Worm (Caenorhabditis elegans) whole organism, early embryonic: ENCODE data around the gene F22E5.12.
"Not testable (repeated sequence)": the region's sequence is repeated elsewhere in the genome, so short reads cannot be mapped to it uniquely, and the experiment has no call there.

Source experiments
- B0310.2 ChIP-seq: sonication (generic microtip); optimal IDR thresholded peaks from 2 replicates; lab custom pipeline; 2016; ENCODE audit warnings: mild to moderate bottlenecking, missing genetic modification characterization, missing compliant biosample characterization
- F13C5.2 ChIP-seq: sonication (generic microtip); optimal IDR thresholded peaks from 2 replicates; lab custom pipeline; 2017; ENCODE audit warnings: mild to moderate bottlenecking, missing genetic modification characterization, inconsistent platforms, missing compliant biosample characterization
- aly-1 ChIP-seq: sonication (generic microtip); optimal IDR thresholded peaks from 2 replicates; lab custom pipeline; 2016; ENCODE audit warnings: missing genetic modification characterization, missing compliant biosample characterization
- ama-1 ChIP-seq: fragments of 150-350 bp; optimal IDR thresholded peaks from 2 replicates; lab custom pipeline; 2014
- ceh-13 ChIP-seq: fragments of 200-800 bp; sonication (Bioruptor generic); optimal IDR thresholded peaks from 2 replicates; lab custom pipeline; 2018; ENCODE audit warnings: mild to moderate bottlenecking, missing genetic modification characterization, missing compliant biosample characterization
- ceh-36 ChIP-seq: sonication (generic microtip); optimal IDR thresholded peaks from 2 replicates; lab custom pipeline; 2016; ENCODE audit warnings: missing genetic modification characterization, inconsistent platforms, missing compliant biosample characterization
- ets-7 ChIP-seq: sonication (generic microtip); optimal IDR thresholded peaks from 2 replicates; lab custom pipeline; 2016; ENCODE audit warnings: missing genotype, missing genetic modification characterization, missing compliant biosample characterization
- flt-1 ChIP-seq: fragments of 200-800 bp; sonication (Bioruptor generic); IDR thresholded peaks from 2 replicates; pipeline ENCODE4 v1.3.6; 2022; ENCODE audit warnings: missing genetic modification characterization, missing compliant biosample characterization
- hmbx-1 ChIP-seq: sonication (generic microtip); optimal IDR thresholded peaks from 2 replicates; lab custom pipeline; 2016; ENCODE audit warnings: mild to moderate bottlenecking, missing genetic modification characterization, missing compliant biosample characterization
- hmg-4 ChIP-seq: fragments of 200-800 bp; sonication (Bioruptor generic); optimal IDR thresholded peaks from 2 replicates; lab custom pipeline; 2018; ENCODE audit warnings: mild to moderate bottlenecking, missing genetic modification characterization, missing compliant biosample characterization
- hnd-1 ChIP-seq: sonication (generic microtip); optimal IDR thresholded peaks from 2 replicates; lab custom pipeline; 2016; ENCODE audit warnings: missing genetic modification characterization, missing compliant biosample characterization
- pes-1 ChIP-seq: fragments of 200-800 bp; sonication (Bioruptor generic); IDR thresholded peaks from 2 replicates; pipeline ENCODE4 v1.3.6; 2022; ENCODE audit warnings: missing genetic modification reagents, missing genetic modification characterization, missing compliant biosample characterization
- scrt-1 ChIP-seq: fragments of 200-800 bp; sonication (Bioruptor generic); IDR thresholded peaks from 2 replicates; pipeline ENCODE4 v1.3.6; 2022; ENCODE audit warnings: missing genetic modification characterization, missing compliant biosample characterization
- sea-1 ChIP-seq: fragments of 200-800 bp; sonication (Bioruptor generic); conservative IDR thresholded peaks from 2 replicates; pipeline ENCODE4 v1.3.6; 2022; ENCODE audit warnings: missing genetic modification characterization, missing compliant biosample characterization
- tbx-11 ChIP-seq: fragments of 200-800 bp; sonication (Bioruptor generic); IDR thresholded peaks from 2 replicates; pipeline ENCODE4 v1.3.6; 2022; ENCODE audit warnings: missing genetic modification characterization, missing compliant biosample characterization
- tbx-37 ChIP-seq: fragments of 200-800 bp; sonication (Bioruptor generic); conservative IDR thresholded peaks from 2 replicates; pipeline ENCODE4 v1.3.6; 2022; ENCODE audit warnings: missing genetic modification reagents, missing genetic modification characterization, missing compliant biosample characterization
- tra-4 ChIP-seq: sonication (generic microtip); optimal IDR thresholded peaks from 2 replicates; lab custom pipeline; 2017; ENCODE audit warnings: missing genetic modification characterization, missing compliant biosample characterization

Gene F22E5.12

ce11 chrII:2646756-2647155 is at the start of gene F22E5.12:
Gene F22E5.12 (minus strand): TSS chrII:2646856.
- not testable (repeated sequence) for TF ChIP-seq ets-7 (tag; lab: Kevin White, UChicago); sea-1 (GFP tag; lab: Robert Waterston, UW); tra-4 (tag; lab: Kevin White, UChicago)

ce11 chrII:2695079-2695478 is 48.4 kb upstream of the F22E5.12 start:
- TF ChIP-seq aly-1 (tag; lab: Kevin White, UChicago), result no peak
- no peak for TF ChIP-seq hmbx-1
- TF ChIP-seq tbx-37 (GFP tag; lab: Robert Waterston, UW), result no peak
- TF ChIP-seq ceh-13 (GFP tag; lab: Kevin White, UChicago), result no peak
- TF ChIP-seq hnd-1 (tag; lab: Kevin White, UChicago), result no peak
- no peak for TF ChIP-seq ceh-36 (tag; lab: Kevin White, UChicago)

DNA sequence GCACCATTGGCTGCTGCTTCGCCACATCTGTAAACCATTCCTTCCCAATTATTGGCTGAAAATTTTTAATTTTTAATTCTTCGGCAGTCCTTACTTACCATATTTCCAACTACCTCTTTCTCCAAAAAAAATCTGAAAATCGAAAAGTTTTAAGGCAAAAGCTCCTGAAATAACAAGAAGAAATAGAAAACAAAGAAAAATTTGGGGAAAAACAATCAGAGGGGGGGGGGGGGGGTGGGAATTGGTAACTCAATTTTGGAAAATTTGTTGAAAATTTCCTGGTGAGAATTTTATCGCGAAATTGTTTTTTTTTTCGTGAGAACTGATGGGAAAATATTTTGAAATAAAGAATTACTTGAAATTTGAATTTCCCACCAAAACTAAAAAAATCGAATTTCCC is 45.8 kb upstream of the F22E5.12 start, which contains the start of gene set-11:
TSS of gene set-11 (minus strand) at position 101 of the 400 bp plus-strand sequence.
- TF ChIP-seq hmbx-1 (no peak), flt-1 (no peak), hnd-1 (tag; lab: Kevin White, UChicago) (no peak), ama-1 (lab: Kevin White, UChicago) (no peak), aly-1 (tag; lab: Kevin White, UChicago) (no peak), hmg-4 (no peak), tbx-37 (GFP tag; lab: Robert Waterston, UW) (no peak), tbx-11 (GFP tag; lab: Robert Waterston, UW) (no peak), F13C5.2 (tag; lab: Kevin White, UChicago) (no peak), pes-1 (GFP tag; lab: Robert Waterston, UW) (no peak), ceh-13 (GFP tag; lab: Kevin White, UChicago) (no peak), scrt-1 (no peak), tra-4 (tag; lab: Kevin White, UChicago) (no peak), ceh-36 (tag; lab: Kevin White, UChicago) (no peak), sea-1 (GFP tag; lab: Robert Waterston, UW) (no peak), ets-7 (tag; lab: Kevin White, UChicago) (no peak), B0310.2 (tag; lab: Kevin White, UChicago) (no peak)

DNA sequence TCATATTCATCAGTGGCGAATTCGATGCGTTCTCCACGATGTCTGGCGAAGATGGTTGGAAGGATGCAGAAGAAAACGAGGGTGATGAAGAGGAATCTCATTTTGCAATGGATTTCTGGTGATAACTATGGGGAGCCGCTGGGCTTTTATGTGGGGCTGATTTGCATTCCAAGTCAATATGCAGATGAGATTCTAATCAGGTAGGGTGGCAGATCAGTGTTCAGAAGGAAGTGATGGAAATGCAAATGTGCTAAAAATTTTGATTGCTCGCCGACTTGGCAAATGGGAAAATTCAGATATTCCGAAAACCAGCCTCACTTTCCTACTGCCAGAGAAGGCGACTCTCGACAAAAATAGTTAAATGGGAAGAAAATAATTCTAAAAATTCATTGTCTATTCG is 43.4 kb upstream of the F22E5.12 start, which contains the start of gene nspf-3:
TSS of gene nspf-3 (minus strand) at position 101 of the 400 bp plus-strand sequence.
- TF ChIP-seq B0310.2 (tag; lab: Kevin White, UChicago), result no peak
- no peak for TF ChIP-seq tra-4 (tag; lab: Kevin White, UChicago)
- TF ChIP-seq tbx-11 (GFP tag; lab: Robert Waterston, UW), result no peak
- TF ChIP-seq pes-1 (GFP tag; lab: Robert Waterston, UW), result no peak
- TF ChIP-seq ets-7 (tag; lab: Kevin White, UChicago), result no peak
- no peak for TF ChIP-seq flt-1

- not testable (repeated sequence) for TF ChIP-seq ceh-13 (GFP tag; lab: Kevin White, UChicago); sea-1 (GFP tag; lab: Robert Waterston, UW); hnd-1 (tag; lab: Kevin White, UChicago)
Measured at ce11 chrII:2688616-2689015, 42.0 kb upstream of the F22E5.12 start, which contains the start of gene nspf-2. Gene nspf-2 (plus strand): TSS chrII:2688916.

DNA sequence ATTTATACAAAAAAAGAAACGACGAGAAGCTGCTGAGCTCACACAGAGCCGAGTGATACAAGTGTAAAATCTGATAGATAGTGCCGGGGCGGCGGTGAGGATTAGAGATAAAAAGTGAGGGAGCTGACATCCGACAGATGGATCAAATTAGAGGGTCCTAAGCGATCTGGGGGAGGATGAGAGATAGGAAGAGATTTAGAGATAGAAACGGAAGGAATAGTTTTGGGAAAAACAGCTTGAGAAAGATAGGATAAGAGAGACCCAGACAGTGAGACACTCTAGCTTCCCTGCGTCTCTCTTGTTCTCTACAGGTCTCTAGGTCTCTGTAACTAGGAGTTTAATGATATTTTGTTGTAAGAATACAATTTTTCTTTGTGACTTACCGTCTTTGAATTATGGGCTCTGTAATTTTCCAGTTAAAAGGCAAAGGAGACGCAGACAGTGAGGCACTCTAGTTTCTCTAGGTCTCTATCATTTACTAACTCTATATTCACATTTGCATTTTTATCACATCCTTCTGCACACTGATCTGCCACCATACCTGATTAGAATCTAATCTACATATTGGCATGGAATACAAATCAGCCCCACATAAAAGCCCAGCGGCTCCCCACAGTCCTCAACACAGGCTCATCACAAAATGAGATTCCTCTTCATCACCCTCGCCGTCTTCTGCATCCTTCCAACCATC is 40.5 kb upstream of the F22E5.12 start, which contains the start of the genes sup-9 and nspf-1:
TSS of gene sup-9 (minus strand) at position 43 of the 691 bp plus-strand sequence.
TSS of gene nspf-1 (plus strand) at position 641 of the 691 bp plus-strand sequence.
- TF ChIP-seq aly-1 (tag; lab: Kevin White, UChicago), result no peak
- TF ChIP-seq B0310.2 (tag; lab: Kevin White, UChicago), result no peak
- TF ChIP-seq pes-1 (GFP tag; lab: Robert Waterston, UW), result no peak
- no peak for TF ChIP-seq tra-4 (tag; lab: Kevin White, UChicago)

DNA sequence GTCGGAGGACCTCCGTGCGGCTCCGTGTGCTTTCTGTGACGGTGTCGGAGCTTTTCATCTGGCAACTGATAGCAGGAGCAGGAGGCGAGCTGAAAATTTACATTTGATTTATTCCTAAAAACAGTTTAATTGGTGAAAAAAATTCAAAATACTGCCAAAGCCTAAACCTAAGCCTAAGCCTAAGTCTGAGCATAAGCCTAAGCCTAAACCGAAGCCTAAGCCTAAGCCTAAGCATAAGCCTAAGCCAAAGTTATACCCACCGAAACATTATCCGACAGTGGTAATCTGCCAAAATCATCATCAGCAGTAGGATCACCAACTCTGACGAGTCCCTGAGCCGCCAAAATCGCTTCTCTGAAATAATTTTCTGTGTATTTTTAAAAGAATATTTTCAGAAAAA is 38.1 kb upstream of the F22E5.12 start:
- TF ChIP-seq pes-1 (GFP tag; lab: Robert Waterston, UW), result no peak
- TF ChIP-seq tbx-37 (GFP tag; lab: Robert Waterston, UW), result no peak
- TF ChIP-seq tbx-11 (GFP tag; lab: Robert Waterston, UW), result no peak
- TF ChIP-seq B0310.2 (tag; lab: Kevin White, UChicago), result no peak
- no peak for TF ChIP-seq ama-1 (lab: Kevin White, UChicago)
- no peak for TF ChIP-seq hmbx-1
- no peak for TF ChIP-seq tra-4 (tag; lab: Kevin White, UChicago)
- no peak for TF ChIP-seq scrt-1
- no peak for TF ChIP-seq ceh-13 (GFP tag; lab: Kevin White, UChicago)
- TF ChIP-seq aly-1 (tag; lab: Kevin White, UChicago), result no peak
- TF ChIP-seq ceh-36 (tag; lab: Kevin White, UChicago), result no peak
- TF ChIP-seq flt-1, result no peak

DNA sequence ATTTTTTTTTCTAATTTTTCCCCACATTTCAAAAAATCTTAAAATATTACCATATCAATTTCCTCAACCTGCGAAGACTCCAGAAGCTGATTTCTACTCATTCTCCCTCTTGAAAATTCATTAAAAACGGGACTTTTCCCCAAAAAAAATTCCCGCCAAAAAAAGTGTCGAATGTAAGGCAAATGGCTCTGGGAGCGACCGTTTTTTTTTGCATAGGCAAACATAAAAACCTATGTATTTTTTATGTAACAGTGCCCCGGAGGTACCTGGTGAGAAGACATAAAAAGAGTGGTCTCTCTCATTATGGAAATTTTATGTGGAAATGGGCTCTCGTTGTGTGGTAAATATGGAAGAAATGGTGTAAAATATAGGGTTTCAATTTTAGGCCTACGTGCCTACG is 37.6 kb upstream of the F22E5.12 start, which contains the start of gene ceh-87:
TSS of gene ceh-87 (minus strand) at position 101 of the 400 bp plus-strand sequence.
- TF ChIP-seq tbx-37 (GFP tag; lab: Robert Waterston, UW) (no peak), scrt-1 (no peak), hmg-4 (no peak), flt-1 (no peak), ceh-36 (tag; lab: Kevin White, UChicago) (no peak), tra-4 (tag; lab: Kevin White, UChicago) (no peak), ets-7 (tag; lab: Kevin White, UChicago) (no peak), B0310.2 (tag; lab: Kevin White, UChicago) (no peak), hmbx-1 (no peak), F13C5.2 (tag; lab: Kevin White, UChicago) (no peak), hnd-1 (tag; lab: Kevin White, UChicago) (no peak), aly-1 (tag; lab: Kevin White, UChicago) (no peak)
